Fruit fly (Drosophila melanogaster): Measurements from ENCODE around the gene CG17841.

Gene CG17841

DNA sequence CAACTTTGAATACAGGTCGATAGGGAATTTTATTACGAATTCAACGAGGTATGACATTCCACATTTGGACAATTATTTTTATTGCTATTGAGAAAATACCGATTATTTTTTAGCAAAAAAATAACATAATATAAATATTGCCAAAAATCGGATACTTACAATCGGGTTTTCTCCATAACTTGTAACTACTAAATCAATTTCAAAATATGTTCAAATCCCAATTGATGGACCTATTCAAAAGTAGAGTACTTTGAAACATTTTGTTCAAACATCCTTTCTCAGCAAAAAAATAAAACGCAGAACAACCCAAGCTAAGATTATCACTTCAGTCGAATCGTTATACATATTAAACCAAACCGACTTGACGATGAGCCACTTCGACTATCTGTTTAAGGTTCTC lies 49.3 kb downstream of the CG17841 start, which contains the start of gene RabX2:
TSS of gene RabX2 (plus strand) at position 301 of the 400 bp plus-strand sequence.
- TF ChIP-seq CG9139 (GFP tag; optimal IDR thresholded peaks at IDR 0.05) (no peak), topi (GFP tag; optimal IDR thresholded peaks at IDR 0.05) (no peak), CG11762 (GFP tag; optimal IDR thresholded peaks at IDR 0.05; ENCODE audit: insufficient read depth) (no peak), spab (GFP tag; optimal IDR thresholded peaks at IDR 0.05) (no peak)

DNA sequence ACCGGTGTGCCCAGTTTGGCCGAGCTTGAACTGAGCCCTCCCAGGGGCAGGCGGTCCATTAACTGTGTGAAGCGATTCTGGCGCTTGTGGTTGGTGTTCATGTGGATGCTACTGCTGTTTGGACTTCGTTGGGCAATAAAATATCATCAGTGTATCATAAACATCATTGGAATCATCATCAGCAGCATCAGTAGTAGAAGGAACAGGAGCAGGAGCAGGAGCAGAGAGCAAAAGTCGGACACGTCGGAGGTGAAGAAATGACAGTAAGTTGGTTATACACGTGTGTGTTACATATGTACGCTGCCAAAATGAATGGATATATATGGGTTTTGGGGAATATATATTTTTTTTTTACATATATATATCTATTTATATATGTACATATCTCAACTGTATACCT lies 64.9 kb downstream of the CG17841 start, which contains the start of gene CG12640:
TSS of gene CG12640 (minus strand) at position 101 of the 400 bp plus-strand sequence.
- TF ChIP-seq Smox (GFP tag; optimal IDR thresholded peaks at IDR 0.05) (no peak), Blimp-1 (GFP tag; optimal IDR thresholded peaks at IDR 0.05) (no peak), achi (GFP tag; optimal IDR thresholded peaks at IDR 0.05) (no peak), esn (GFP tag; optimal IDR thresholded peaks at IDR 0.05) (no peak), Hr39 (GFP tag; optimal IDR thresholded peaks at IDR 0.05) (no peak), spab (GFP tag; optimal IDR thresholded peaks at IDR 0.05) (no peak), CG1621 (tag; optimal IDR thresholded peaks at IDR 0.05) (no peak), Met (GFP tag; optimal IDR thresholded peaks at IDR 0.05) (no peak), fd85E (GFP tag; optimal IDR thresholded peaks at IDR 0.05) (no peak), CG6808 (GFP tag; optimal IDR thresholded peaks at IDR 0.05) (no peak), cyc (GFP tag; optimal IDR thresholded peaks at IDR 0.05) (no peak)
